Worm (Caenorhabditis elegans): ENCODE data around the gene Y94H6A.2.

Y94H6A.2 gene

ce11 chrIV:2703927-2704401 lies 26.1 kb upstream of the Y94H6A.2 start, which contains the start of gene Y94H6A.5 (continued):
- TF ChIP-seq ama-1 (optimal IDR thresholded peaks at IDR 0.05), result peak; percentile 89
- TF ChIP-seq arid-1 (GFP tag; conservative IDR thresholded peaks at IDR 0.05), result 0 out of 2 replicates have a peak, but pooled peaks have one; percentile 33
- TF ChIP-seq daf-12 (tag; optimal IDR thresholded peaks at IDR 0.05), result no peak
- TF ChIP-seq dmd-6 (GFP tag; IDR thresholded peaks at IDR 0.05), result peak; percentile 15; the same call in 1 of the 2 replicates
- no peak for TF ChIP-seq madf-9 (GFP tag; conservative IDR thresholded peaks at IDR 0.05)
- TF ChIP-seq cey-2 (tag; optimal IDR thresholded peaks at IDR 0.05; ENCODE audit: borderline replicate concordance, insufficient read depth), result no peak
- no peak for TF ChIP-seq ZK337.2 (GFP tag; IDR thresholded peaks at IDR 0.05)
- no peak for TF ChIP-seq ceh-44 (GFP tag; IDR thresholded peaks at IDR 0.05)
- TF ChIP-seq hmg-1.1 (GFP tag; IDR thresholded peaks at IDR 0.05), result no peak
- TF ChIP-seq F44E2.7 (GFP tag; IDR thresholded peaks at IDR 0.05), result no peak
- TF ChIP-seq fos-1 (tag; optimal IDR thresholded peaks at IDR 0.05), result no peak
- no peak for TF ChIP-seq Y5F2A.4 (GFP tag; optimal IDR thresholded peaks at IDR 0.05)
- no peak for TF ChIP-seq ZK546.5 (tag; optimal IDR thresholded peaks at IDR 0.05)
- TF ChIP-seq pha-4 (GFP tag; IDR thresholded peaks at IDR 0.05), result peak; percentile 16; the same call in 1 of the 2 replicates
- TF ChIP-seq pha-4 (tag; optimal IDR thresholded peaks at IDR 0.05), result no peak
- TF ChIP-seq hif-1 (tag; optimal IDR thresholded peaks at IDR 0.05), result peak in 1 of 2 experiments; percentile 55
- TF ChIP-seq lir-3 (tag; optimal IDR thresholded peaks at IDR 0.05), result no peak
- TF ChIP-seq zag-1 (tag; optimal IDR thresholded peaks at IDR 0.05), result no peak
- TF ChIP-seq unc-62 (GFP tag; optimal IDR thresholded peaks at IDR 0.05 in 1 of 2), result peak in 1 of 2 experiments; percentile 81
- TF ChIP-seq unc-62 (tag; optimal IDR thresholded peaks at IDR 0.05), result no peak
- no peak for TF ChIP-seq nhr-6 (tag; optimal IDR thresholded peaks at IDR 0.05)
- no peak for TF ChIP-seq daf-19 (GFP tag; conservative IDR thresholded peaks at IDR 0.05)
- TF ChIP-seq lin-15B (tag; optimal IDR thresholded peaks at IDR 0.05), result no peak
- TF ChIP-seq mxl-2 (GFP tag; conservative IDR thresholded peaks at IDR 0.05), result no peak
- TF ChIP-seq rbr-2 (tag; optimal IDR thresholded peaks at IDR 0.05), result peak; percentile 39
- peak; percentile 55 to 97 for TF ChIP-seq lsy-2 (tag; optimal IDR thresholded peaks at IDR 0.05)
- TF ChIP-seq ceh-82 (tag; optimal IDR thresholded peaks at IDR 0.05), result no peak
- no peak for TF ChIP-seq ztf-11 (tag; optimal IDR thresholded peaks at IDR 0.05)
- TF ChIP-seq fkh-10 (GFP tag; optimal IDR thresholded peaks at IDR 0.05), result no peak
- TF ChIP-seq zfp-2 (tag; optimal IDR thresholded peaks at IDR 0.05), result no peak
- TF ChIP-seq set-16 (GFP tag; IDR thresholded peaks at IDR 0.05), result no peak
- TF ChIP-seq nhr-10 (tag; optimal IDR thresholded peaks at IDR 0.05), result no peak
- no peak for TF ChIP-seq skn-1 (tag; optimal IDR thresholded peaks at IDR 0.05)
- no peak for TF ChIP-seq nhr-42 (GFP tag; IDR thresholded peaks at IDR 0.05)

ce11 chrIV:2705675-2706074 lies 24.4 kb upstream of the Y94H6A.2 start:
- TF ChIP-seq nhr-6 (tag; optimal IDR thresholded peaks at IDR 0.05) (no peak), aha-1 (tag) (peak; percentile 86), zip-11 (GFP tag; IDR thresholded peaks at IDR 0.05) (no peak), zfp-2 (tag; optimal IDR thresholded peaks at IDR 0.05) (no peak), tag-97 (GFP tag; IDR thresholded peaks at IDR 0.05) (no peak), nhr-42 (GFP tag; IDR thresholded peaks at IDR 0.05) (no peak), unc-130 (GFP tag; optimal IDR thresholded peaks at IDR 0.05) (no peak), dmd-8 (GFP tag; IDR thresholded peaks at IDR 0.05) (no peak), ztf-7 (tag; optimal IDR thresholded peaks at IDR 0.05) (no peak), unc-62 (GFP tag; optimal IDR thresholded peaks at IDR 0.05 in 1 of 2) (peak in 1 of 2 experiments; percentile 81), unc-62 (tag; optimal IDR thresholded peaks at IDR 0.05) (no peak), nhr-41 (GFP tag; IDR thresholded peaks at IDR 0.05) (no peak)

DNA sequence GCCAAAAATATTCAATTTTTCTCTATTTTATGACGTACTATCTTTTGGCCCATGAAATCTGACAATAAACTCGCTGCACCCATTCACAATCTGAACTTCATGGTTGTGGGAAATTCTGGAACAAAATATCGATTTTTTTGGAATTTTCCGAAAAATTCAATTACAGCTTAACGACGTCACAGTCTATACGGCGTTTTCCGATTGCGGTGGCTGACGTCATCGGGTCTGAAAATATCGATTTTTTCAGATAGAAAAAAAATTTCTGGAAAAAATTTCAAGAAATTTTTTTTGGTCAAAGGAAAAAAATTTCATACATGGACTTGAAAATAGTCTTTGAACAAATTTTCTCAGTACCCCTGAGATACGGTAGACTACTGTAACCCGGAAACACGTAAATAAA lies 23.1 kb upstream of the Y94H6A.2 start, which contains the start of gene ubc-8:
TSS of gene ubc-8 (minus strand) at position 227 of the 400 bp plus-strand sequence.
- peak in 1 of 2 experiments; percentile 50 for TF ChIP-seq unc-62 (GFP tag; optimal IDR thresholded peaks at IDR 0.05 in 1 of 2)
- TF ChIP-seq unc-62 (tag; optimal IDR thresholded peaks at IDR 0.05), result no peak
- 0 out of 2 replicates have a peak, but pooled peaks have one; percentile 49 for TF ChIP-seq Y75B8A.6 (GFP tag; IDR thresholded peaks at IDR 0.05)
- peak; percentile 50 for TF ChIP-seq ceh-28 (tag; optimal IDR thresholded peaks at IDR 0.05)
- no peak for TF ChIP-seq ZK337.2 (GFP tag; IDR thresholded peaks at IDR 0.05)
- no peak for TF ChIP-seq nhr-42 (GFP tag; IDR thresholded peaks at IDR 0.05)
- TF ChIP-seq R02D3.7 (tag; optimal IDR thresholded peaks at IDR 0.05), result no peak
- peak; percentile 96 for TF ChIP-seq aha-1 (tag)
